Fruit fly (Drosophila melanogaster) whole organism, wandering third instar larva: Measurements from ENCODE around the gene CG31115.

ENCODE experiments used
- Abd-B ChIP-seq: fragments of >200 bp; optimal IDR thresholded peaks from 2 replicates; lab custom pipeline; 2017; ENCODE audit warnings: missing biosample characterization, missing genetic modification characterization
- CG32264 ChIP-seq: fragments of 200-800 bp; sonication (Bioruptor generic); optimal IDR thresholded peaks from 2 replicates; lab custom pipeline; 2016; ENCODE audit warnings: missing biosample characterization, missing genetic modification characterization
- CG9705 ChIP-seq: fragments of 200-800 bp; sonication (Bioruptor generic); optimal IDR thresholded peaks from 2 replicates; lab custom pipeline; 2018; ENCODE audit warnings: missing biosample characterization, mild to moderate bottlenecking, missing genetic modification characterization
- CrebA ChIP-seq: fragments of 200-800 bp; sonication (Bioruptor generic); optimal IDR thresholded peaks from 2 replicates; lab custom pipeline; 2016; ENCODE audit warnings: missing biosample characterization, mild to moderate bottlenecking, missing genetic modification characterization, borderline replicate concordance
- Dfd ChIP-seq: fragments of >200 bp; optimal IDR thresholded peaks from 2 replicates; lab custom pipeline; 2017; ENCODE audit warnings: missing biosample characterization, missing genetic modification characterization
- Dif ChIP-seq: fragments of 200-275, 200-300 bp; sonication (Bioruptor generic); optimal IDR thresholded peaks from 2 replicates; lab custom pipeline; 2018; ENCODE audit warnings: missing biosample characterization, missing genetic modification characterization; ENCODE audit not compliant: partially characterized antibody
- GATAd ChIP-seq: sonication (Bioruptor generic); optimal IDR thresholded peaks from 2 replicates; lab custom pipeline; 2016; ENCODE audit warnings: missing biosample characterization, missing genetic modification characterization
- HLH106 ChIP-seq: fragments of 200-800 bp; optimal IDR thresholded peaks from 3 replicates; lab custom pipeline; 2019; ENCODE audit warnings: missing biosample characterization, mild to moderate bottlenecking, missing genetic modification characterization, moderate library complexity
- Hnf4 ChIP-seq: fragments of 200-800 bp; sonication (Bioruptor generic); optimal IDR thresholded peaks from 2 replicates; lab custom pipeline; 2016; ENCODE audit warnings: missing biosample characterization, mild to moderate bottlenecking, missing genetic modification characterization
- Hr78 ChIP-seq: fragments of >200 bp; optimal IDR thresholded peaks from 2 replicates; lab custom pipeline; 2017; ENCODE audit warnings: missing biosample characterization, missing genetic modification characterization
- Hr83 ChIP-seq: fragments of 200-300 bp; sonication (Bioruptor generic); optimal IDR thresholded peaks from 2 replicates; lab custom pipeline; 2016; ENCODE audit warnings: missing biosample characterization, mild to moderate bottlenecking, missing genetic modification characterization, moderate library complexity; ENCODE audit not compliant: poor library complexity, severe bottlenecking
- Jra ChIP-seq: sonication (Bioruptor generic); optimal IDR thresholded peaks from 2 replicates; lab custom pipeline; 2016; ENCODE audit warnings: missing biosample characterization, missing genetic modification characterization
- Mio ChIP-seq: sonication (Bioruptor generic); optimal IDR thresholded peaks from 2 replicates; lab custom pipeline; 2016; ENCODE audit warnings: missing biosample characterization, missing genetic modification characterization
- Myc ChIP-seq: fragments of >200 bp; optimal IDR thresholded peaks from 2 replicates; lab custom pipeline; 2017
- OdsH ChIP-seq: fragments of 200-800 bp; sonication (Bioruptor generic); optimal IDR thresholded peaks from 2 replicates; lab custom pipeline; 2016; ENCODE audit warnings: missing biosample characterization, mild to moderate bottlenecking, missing genetic modification characterization
- Rel ChIP-seq, 2 experiments: fragments of 200-800 bp; sonication (Bioruptor generic) in 1 of 2; optimal IDR thresholded peaks; 2 replicates in 1 of 2; 3 replicates in 1 of 2; lab custom pipeline; 2016 to 2019; ENCODE audit warnings: mild to moderate bottlenecking in 2 of 2, missing biosample characterization in 2 of 2, missing genetic modification characterization in 2 of 2, moderate library complexity in 1 of 2
- Sp1 ChIP-seq: fragments of 200-800 bp; sonication (Bioruptor generic); optimal IDR thresholded peaks from 3 replicates; lab custom pipeline; 2019; ENCODE audit warnings: missing biosample characterization, mild to moderate bottlenecking, missing genetic modification characterization, moderate library complexity
- Vsx2 ChIP-seq: fragments of 200-300, 225-300 bp; sonication (Bioruptor generic); optimal IDR thresholded peaks from 2 replicates; lab custom pipeline; 2018; ENCODE audit warnings: missing biosample characterization, missing genetic modification characterization; ENCODE audit not compliant: partially characterized antibody
- br ChIP-seq: fragments of 200-800 bp; sonication (Bioruptor generic); optimal IDR thresholded peaks from 2 replicates; lab custom pipeline; 2016; ENCODE audit warnings: missing biosample characterization, missing genetic modification characterization
- brk ChIP-seq: fragments of 200-800 bp; sonication (Bioruptor generic); optimal IDR thresholded peaks from 2 replicates; lab custom pipeline; 2016; ENCODE audit warnings: missing biosample characterization, mild to moderate bottlenecking, missing genetic modification characterization
- dl ChIP-seq, 2 experiments: fragments of 175-275, 200-275 bp in 1 of 2; fragments of 200-275 bp in 1 of 2; sonication (Bioruptor generic); optimal IDR thresholded peaks; lab custom pipeline; 2018; ENCODE audit warnings: mild to moderate bottlenecking in 2 of 2, missing biosample characterization in 2 of 2, missing genetic modification characterization in 2 of 2, moderate library complexity in 2 of 2; ENCODE audit not compliant: partially characterized antibody in 2 of 2, insufficient read depth in 1 of 2
- dmrt93B ChIP-seq: fragments of 200-800 bp; sonication (Bioruptor generic); optimal IDR thresholded peaks from 2 replicates; lab custom pipeline; 2018; ENCODE audit warnings: missing biosample characterization, mild to moderate bottlenecking, missing genetic modification characterization
- dsf ChIP-seq: sonication (Bioruptor generic); optimal IDR thresholded peaks from 2 replicates; lab custom pipeline; 2016; ENCODE audit warnings: missing biosample characterization, missing genetic modification characterization, borderline replicate concordance
- ey ChIP-seq: fragments of 200-800 bp; sonication (Bioruptor generic); optimal IDR thresholded peaks from 2 replicates; lab custom pipeline; 2016; ENCODE audit warnings: missing biosample characterization, missing genetic modification characterization
- foxo ChIP-seq, 2 experiments: fragments of 200-800 bp; sonication (Bioruptor generic); optimal IDR thresholded peaks; 2 replicates in 1 of 2; 3 replicates in 1 of 2; lab custom pipeline; 2016 to 2017; ENCODE audit warnings: missing biosample characterization in 2 of 2, missing genetic modification characterization in 2 of 2
- fru ChIP-seq: fragments of 200-800 bp; sonication (Bioruptor generic); optimal IDR thresholded peaks from 3 replicates; lab custom pipeline; 2016; ENCODE audit warnings: missing biosample characterization, mild to moderate bottlenecking, missing genetic modification characterization
- h ChIP-seq: fragments of 200-800 bp; sonication (Bioruptor generic); optimal IDR thresholded peaks from 3 replicates; lab custom pipeline; 2016; ENCODE audit warnings: missing biosample characterization, mild to moderate bottlenecking, missing genetic modification characterization
- jim ChIP-seq: fragments of 175-275, 200-325 bp; sonication (Bioruptor generic); optimal IDR thresholded peaks from 2 replicates; lab custom pipeline; 2016; ENCODE audit warnings: missing biosample characterization, mild to moderate bottlenecking, missing genetic modification characterization
- pan ChIP-seq: fragments of >200 bp; optimal IDR thresholded peaks from 2 replicates; lab custom pipeline; 2017
- psq ChIP-seq: fragments of 200-800 bp; sonication (Bioruptor generic); optimal IDR thresholded peaks from 3 replicates; lab custom pipeline; 2017; ENCODE audit warnings: missing biosample characterization, mild to moderate bottlenecking, missing genetic modification characterization, moderate library complexity
- rgr ChIP-seq: fragments of 200-800 bp; sonication (Bioruptor generic); optimal IDR thresholded peaks from 3 replicates; lab custom pipeline; 2016; ENCODE audit warnings: missing biosample characterization, mild to moderate bottlenecking, missing genetic modification characterization
- sage ChIP-seq: fragments of 200-800 bp; sonication (Bioruptor generic); optimal IDR thresholded peaks from 2 replicates; lab custom pipeline; 2016; ENCODE audit warnings: missing biosample characterization, mild to moderate bottlenecking, missing genetic modification characterization
- sv ChIP-seq: fragments of 200-800 bp; sonication (Bioruptor generic); optimal IDR thresholded peaks from 3 replicates; lab custom pipeline; 2016; ENCODE audit warnings: missing biosample characterization, missing genetic modification characterization
- tai ChIP-seq: sonication (Bioruptor generic); optimal IDR thresholded peaks from 2 replicates; lab custom pipeline; 2016; ENCODE audit warnings: missing biosample characterization, missing genetic modification characterization
- usp ChIP-seq: fragments of >200 bp; optimal IDR thresholded peaks from 2 replicates; lab custom pipeline; 2017; ENCODE audit warnings: missing biosample characterization, missing genetic modification characterization
- woc ChIP-seq: sonication (Bioruptor generic); optimal IDR thresholded peaks from 2 replicates; lab custom pipeline; 2016; ENCODE audit warnings: missing biosample characterization, mild to moderate bottlenecking, missing genetic modification characterization

CG31115 gene

DNA sequence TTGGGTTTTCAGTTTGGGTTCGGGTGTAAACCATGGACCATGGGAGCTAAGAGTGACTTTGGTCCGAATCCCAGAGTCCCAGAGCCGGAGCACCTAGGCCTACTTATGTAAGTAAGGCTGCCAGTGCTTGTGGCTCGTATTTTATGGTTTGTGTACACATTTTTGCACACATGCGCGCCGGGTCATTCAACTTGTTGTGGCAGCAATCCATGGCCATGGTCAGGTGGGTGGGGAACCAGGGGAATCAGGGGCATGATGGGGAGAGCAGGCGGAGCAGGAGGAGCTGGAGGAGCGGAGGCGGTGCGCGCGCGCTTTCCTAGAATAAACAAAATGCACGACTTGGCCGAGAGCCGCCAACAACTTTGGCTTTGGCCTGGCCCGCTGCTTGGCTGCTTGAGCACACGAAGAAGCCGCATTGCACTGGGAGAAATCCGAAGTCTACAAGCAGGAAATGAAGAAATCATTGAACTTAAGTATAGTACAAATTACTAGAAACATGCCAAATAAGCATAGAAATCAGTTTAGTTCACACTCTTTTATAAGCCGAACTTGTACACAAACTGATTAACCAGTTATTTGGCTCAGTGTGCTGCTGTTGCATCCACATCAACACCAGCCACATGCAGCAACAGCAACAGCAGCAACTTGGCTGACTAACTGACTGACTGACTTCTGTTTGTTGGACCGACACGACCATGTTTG, 26.8 kb upstream of the CG31115 start:
- no peak for TF ChIP-seq dl (GFP tag; optimal IDR thresholded peaks at IDR 0.05; lab: Kevin White, UChicago; ENCODE audit: insufficient read depth in 1 of 2, partially characterized antibody in 2 of 2)
- peak in 1 of 2 experiments; percentile 58 for TF ChIP-seq foxo (GFP tag; optimal IDR thresholded peaks at IDR 0.05; lab: Kevin White, UChicago)
- TF ChIP-seq h (GFP tag; lab: Kevin White, UChicago), result peak; percentile 59
- no peak for TF ChIP-seq Dfd (GFP tag; lab: Kevin White, UChicago)
- TF ChIP-seq GATAd (GFP tag; lab: Kevin White, UChicago), result no peak
- peak; percentile 22 for TF ChIP-seq OdsH
- TF ChIP-seq rgr (GFP tag; lab: Kevin White, UChicago), result peak; percentile 10
- TF ChIP-seq ey (GFP tag; lab: Kevin White, UChicago), result peak; percentile 18
- TF ChIP-seq dmrt93B (GFP tag; lab: Kevin White, UChicago), result peak; percentile 33
- TF ChIP-seq br (GFP tag; lab: Kevin White, UChicago), result peak; percentile 42
- TF ChIP-seq woc (GFP tag; lab: Kevin White, UChicago), result peak; percentile 22
- peak; percentile 51 for TF ChIP-seq fru (GFP tag; lab: Kevin White, UChicago)
- TF ChIP-seq HLH106 (tag; lab: Kevin White, UChicago), result peak; percentile 58
- peak; percentile 44 for TF ChIP-seq Sp1

DNA sequence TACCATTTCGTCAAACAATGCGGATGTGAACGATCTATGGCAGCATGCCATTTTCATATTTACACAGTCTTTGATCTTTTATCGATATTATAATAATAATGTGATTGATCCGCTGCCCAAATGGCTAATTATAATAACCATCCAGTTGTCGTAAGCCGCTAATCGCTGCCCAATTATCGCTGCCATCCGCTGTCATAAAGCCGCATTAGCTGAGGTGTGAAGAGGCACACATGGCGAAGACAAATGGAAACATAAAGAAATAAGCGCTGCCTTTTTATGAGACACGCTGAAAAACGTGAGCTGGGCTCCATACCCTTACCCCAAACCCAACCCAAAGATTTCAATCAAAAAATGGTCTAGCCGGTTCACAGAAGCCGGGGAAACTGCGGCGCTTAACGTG, 24.7 kb upstream of the CG31115 start:
- TF ChIP-seq rgr (GFP tag; lab: Kevin White, UChicago), result no peak
- no peak for TF ChIP-seq dl (GFP tag; optimal IDR thresholded peaks at IDR 0.05; lab: Kevin White, UChicago; ENCODE audit: insufficient read depth in 1 of 2, partially characterized antibody in 2 of 2)
- TF ChIP-seq Hr83 (GFP tag; lab: Kevin White, UChicago), result no peak
- TF ChIP-seq CG32264 (GFP tag; lab: Kevin White, UChicago), result no peak
- TF ChIP-seq Vsx2 (GFP tag; lab: Kevin White, UChicago), result no peak
- TF ChIP-seq pan, result no peak
- TF ChIP-seq Hr78 (GFP tag; lab: Kevin White, UChicago), result no peak
- TF ChIP-seq woc (GFP tag; lab: Kevin White, UChicago), result no peak

- no peak for TF ChIP-seq psq (GFP tag; lab: Kevin White, UChicago)
- no peak for TF ChIP-seq fru (GFP tag; lab: Kevin White, UChicago)
- TF ChIP-seq dl (GFP tag; optimal IDR thresholded peaks at IDR 0.05; lab: Kevin White, UChicago; ENCODE audit: insufficient read depth in 1 of 2, partially characterized antibody in 2 of 2), result no peak
- TF ChIP-seq ey (GFP tag; lab: Kevin White, UChicago), result no peak
- TF ChIP-seq CG9705 (GFP tag; lab: Kevin White, UChicago), result no peak
- no peak for TF ChIP-seq h (GFP tag; lab: Kevin White, UChicago)
- no peak for TF ChIP-seq Rel (GFP tag; optimal IDR thresholded peaks at IDR 0.05; lab: Kevin White, UChicago)
- TF ChIP-seq Rel (tag; optimal IDR thresholded peaks at IDR 0.05; lab: Kevin White, UChicago), result no peak
- no peak for TF ChIP-seq Hnf4 (GFP tag; lab: Kevin White, UChicago)
- no peak for TF ChIP-seq br (GFP tag; lab: Kevin White, UChicago)
- no peak for TF ChIP-seq rgr (GFP tag; lab: Kevin White, UChicago)
- no peak for TF ChIP-seq Dif
- no peak for TF ChIP-seq Myc (lab: Kevin White, UChicago)
- TF ChIP-seq HLH106 (tag; lab: Kevin White, UChicago), result no peak
- no peak for TF ChIP-seq dsf
- no peak for TF ChIP-seq sage (GFP tag; lab: Kevin White, UChicago)
- no peak for TF ChIP-seq Sp1
- no peak for TF ChIP-seq OdsH
Observed at dm6 chr3R:25023056-25023455, 13.7 kb upstream of the CG31115 start, which contains the start of gene beta4GalT7. Gene beta4GalT7, plus strand, starts transcription at chr3R:25023256.

dm6 chr3R:25024895-25025557, 11.7 kb upstream of the CG31115 start, which contains the start of the genes EMC6 and Hr96:
Gene EMC6, minus strand, starts transcription at chr3R:25025017.
Gene Hr96, plus strand, starts transcription at chr3R:25025235.
- peak; percentile 90 for TF ChIP-seq Sp1
- peak; percentile 88 for TF ChIP-seq CG9705 (GFP tag; lab: Kevin White, UChicago)
- TF ChIP-seq sage (GFP tag; lab: Kevin White, UChicago), result no peak
- no peak for TF ChIP-seq dl (GFP tag; optimal IDR thresholded peaks at IDR 0.05; lab: Kevin White, UChicago; ENCODE audit: insufficient read depth in 1 of 2, partially characterized antibody in 2 of 2)
- peak; percentile 84 for TF ChIP-seq GATAd (GFP tag; lab: Kevin White, UChicago)
- peak; percentile 85 for TF ChIP-seq woc (GFP tag; lab: Kevin White, UChicago)
- TF ChIP-seq h (GFP tag; lab: Kevin White, UChicago), result peak; percentile 95
- TF ChIP-seq foxo (GFP tag; optimal IDR thresholded peaks at IDR 0.05; lab: Kevin White, UChicago), result peak; percentile 14 to 94
- peak; percentile 93 for TF ChIP-seq Jra (GFP tag; lab: Kevin White, UChicago)
- TF ChIP-seq usp (GFP tag; lab: Kevin White, UChicago), result no peak
- peak; percentile 70 for TF ChIP-seq jim
- peak; percentile 93 for TF ChIP-seq br (GFP tag; lab: Kevin White, UChicago)
- no peak for TF ChIP-seq Hnf4 (GFP tag; lab: Kevin White, UChicago)
- TF ChIP-seq dsf, result peak; percentile 85
- no peak for TF ChIP-seq CrebA (GFP tag; lab: Kevin White, UChicago)
- peak; percentile 60 for TF ChIP-seq Mio (GFP tag; lab: Kevin White, UChicago)
- no peak for TF ChIP-seq Hr78 (GFP tag; lab: Kevin White, UChicago)
- peak; percentile 95 for TF ChIP-seq sv (GFP tag; lab: Kevin White, UChicago)
- no peak for TF ChIP-seq brk (GFP tag; lab: Kevin White, UChicago)
- TF ChIP-seq Vsx2 (GFP tag; lab: Kevin White, UChicago), result peak; percentile 54
- TF ChIP-seq Dif, result no peak
- no peak for TF ChIP-seq tai
- TF ChIP-seq OdsH, result peak; percentile 87
- TF ChIP-seq ey (GFP tag; lab: Kevin White, UChicago), result peak; percentile 92
- no peak for TF ChIP-seq Abd-B (GFP tag; lab: Kevin White, UChicago)
- TF ChIP-seq psq (GFP tag; lab: Kevin White, UChicago), result peak; percentile 83
- no peak for TF ChIP-seq dmrt93B (GFP tag; lab: Kevin White, UChicago)
